Worm (Caenorhabditis elegans) whole organism, late embryonic: Measurements from ENCODE around the gene nhr-148.

ENCODE experiments used
- ama-1 ChIP-seq: fragments of 150-350 bp; optimal IDR thresholded peaks from 2 replicates; lab custom pipeline; 2014
- ceh-9 ChIP-seq: sonication (generic microtip); optimal IDR thresholded peaks from 2 replicates; lab custom pipeline; 2016; ENCODE audit warnings: mild to moderate bottlenecking, missing genetic modification characterization, inconsistent platforms, missing compliant biosample characterization
- elt-2 ChIP-seq: sonication (generic microtip); optimal IDR thresholded peaks from 2 replicates; lab custom pipeline; 2016; ENCODE audit warnings: missing genetic modification reagents, missing genetic modification characterization, missing compliant biosample characterization
- hlh-30 ChIP-seq: sonication (generic microtip); optimal IDR thresholded peaks from 2 replicates; lab custom pipeline; 2017; ENCODE audit warnings: antibody characterized with exemption, missing genetic modification characterization, missing compliant biosample characterization; ENCODE audit not compliant: insufficient read depth
- nfya-1 ChIP-seq: sonication (generic microtip); optimal IDR thresholded peaks from 2 replicates; lab custom pipeline; 2017; ENCODE audit warnings: missing genetic modification characterization, mild to moderate bottlenecking, missing compliant biosample characterization, antibody characterized with exemption, moderate library complexity
- nhr-11 ChIP-seq: fragments of 150-350 bp; optimal IDR thresholded peaks from 2 replicates; lab custom pipeline; 2014; ENCODE audit warnings: missing biosample characterization, missing genetic modification characterization
- odd-2 ChIP-seq: sonication (generic microtip); optimal IDR thresholded peaks from 2 replicates; lab custom pipeline; 2017; ENCODE audit warnings: antibody characterized with exemption, mild to moderate bottlenecking, missing genetic modification characterization, missing compliant biosample characterization
- pax-1 ChIP-seq: fragments of 150-350 bp; optimal IDR thresholded peaks from 2 replicates; lab custom pipeline; 2014; ENCODE audit warnings: missing biosample characterization, missing genetic modification characterization
- pha-4 ChIP-seq: fragments of 150-350 bp; optimal IDR thresholded peaks from 2 replicates; lab custom pipeline; 2018; ENCODE audit warnings: missing biosample characterization, missing genetic modification reagents, missing genetic modification characterization

ce11 chrV:7379384-7379783 is 37.4 kb downstream of the nhr-148 start, which contains the start of gene srsx-24:
- TF ChIP-seq pha-4: no peak
- no peak for TF ChIP-seq nhr-11 (tag; lab: Kevin White, UChicago)
- TF ChIP-seq nfya-1 (tag; lab: Kevin White, UChicago): no peak
- no peak for TF ChIP-seq pax-1 (tag; lab: Kevin White, UChicago)
- no peak for TF ChIP-seq hlh-30 (tag; lab: Kevin White, UChicago)
- no peak for TF ChIP-seq ama-1 (lab: Kevin White, UChicago)
- no peak for TF ChIP-seq elt-2
- no peak for TF ChIP-seq ceh-9 (tag; lab: Kevin White, UChicago)
- TF ChIP-seq odd-2 (tag; lab: Kevin White, UChicago): no peak
